Fruit fly (Drosophila melanogaster) whole organism, embryonic: ENCODE data around the gene Clc.
A peak's percentile ranks its signal among the peaks of the same experiment; 100 is the strongest.

Source experiments
- Atf3 ChIP-seq: fragments of 200-800 bp; sonication (Bioruptor generic); optimal IDR thresholded peaks from 3 replicates; lab custom pipeline; 2016; ENCODE audit warnings: missing biosample characterization, missing genetic modification characterization
- BtbVII ChIP-seq: fragments of 200-800 bp; sonication (Bioruptor generic); optimal IDR thresholded peaks from 3 replicates; lab custom pipeline; 2017; ENCODE audit warnings: missing biosample characterization, mild to moderate bottlenecking, missing genetic modification characterization
- CG10209 ChIP-seq: fragments of 200-800 bp; sonication (Bioruptor generic); optimal IDR thresholded peaks from 3 replicates; lab custom pipeline; 2017; ENCODE audit warnings: missing biosample characterization, mild to moderate bottlenecking, missing genetic modification characterization, missing genetic modification reagents
- CG11695 ChIP-seq: fragments of 200-800 bp; sonication (Bioruptor generic); IDR thresholded peaks from 3 replicates; pipeline ENCODE4 v1.3.6; 2022; ENCODE audit warnings: missing biosample characterization, missing genetic modification characterization
- CG12104 ChIP-seq: fragments of 200-800 bp; sonication (Bioruptor generic); optimal IDR thresholded peaks from 3 replicates; lab custom pipeline; 2016; ENCODE audit warnings: missing biosample characterization, missing genetic modification characterization
- CG12391 ChIP-seq: fragments of 200-800 bp; sonication (Bioruptor generic); optimal IDR thresholded peaks from 3 replicates; lab custom pipeline; 2018; ENCODE audit warnings: missing biosample characterization, mild to moderate bottlenecking, missing genetic modification characterization, moderate library complexity
- CG12659 ChIP-seq: fragments of 200-800 bp; sonication (Bioruptor generic); optimal IDR thresholded peaks from 3 replicates; lab custom pipeline; 2017; ENCODE audit warnings: mild to moderate bottlenecking, missing biosample characterization, missing genetic modification reagents, missing genetic modification characterization
- CG13424 ChIP-seq: fragments of 200-800 bp; sonication (Bioruptor generic); optimal IDR thresholded peaks from 2 replicates; lab custom pipeline; 2019; ENCODE audit warnings: missing biosample characterization, mild to moderate bottlenecking, missing genetic modification characterization, moderate library complexity
- CG15011 ChIP-seq: fragments of 200-800 bp; sonication (Bioruptor generic); optimal IDR thresholded peaks from 3 replicates; lab custom pipeline; 2018; ENCODE audit warnings: missing biosample characterization, mild to moderate bottlenecking, missing genetic modification characterization
- CG1647 ChIP-seq: fragments of 200-800 bp; sonication (Bioruptor generic); optimal IDR thresholded peaks from 3 replicates; lab custom pipeline; 2016; ENCODE audit warnings: missing biosample characterization, missing genetic modification characterization
- CG17361 ChIP-seq: fragments of 200-800 bp; sonication (Bioruptor generic); IDR thresholded peaks from 3 replicates; pipeline ENCODE4 v1.3.6; 2022; ENCODE audit warnings: missing biosample characterization, missing genetic modification characterization
- CG17385 ChIP-seq: fragments of 200-800 bp; sonication (Bioruptor generic); optimal IDR thresholded peaks from 3 replicates; lab custom pipeline; 2018; ENCODE audit warnings: missing biosample characterization, mild to moderate bottlenecking, missing genetic modification characterization
- CG18619 ChIP-seq: fragments of 200-800 bp; sonication (Bioruptor generic); optimal IDR thresholded peaks from 3 replicates; lab custom pipeline; 2017; ENCODE audit warnings: missing biosample characterization, mild to moderate bottlenecking, missing genetic modification characterization
- CG18764 ChIP-seq: fragments of 200-800 bp; sonication (Bioruptor generic); optimal IDR thresholded peaks from 3 replicates; lab custom pipeline; 2016; ENCODE audit warnings: missing biosample characterization, missing genetic modification characterization
- CG2678 ChIP-seq: fragments of 200-800 bp; sonication (Bioruptor generic); optimal IDR thresholded peaks from 3 replicates; lab custom pipeline; 2019; ENCODE audit warnings: missing biosample characterization, mild to moderate bottlenecking, missing genetic modification characterization, moderate library complexity
- CG30431 ChIP-seq: fragments of 200-800 bp; sonication (Bioruptor generic); optimal IDR thresholded peaks from 2 replicates; lab custom pipeline; 2017; ENCODE audit warnings: missing biosample characterization, missing genetic modification characterization
- CG3281 ChIP-seq: fragments of 200-800 bp; sonication (Bioruptor generic); optimal IDR thresholded peaks from 3 replicates; lab custom pipeline; 2017; ENCODE audit warnings: missing biosample characterization, mild to moderate bottlenecking, missing genetic modification characterization
- CG34376 ChIP-seq: fragments of 200-800 bp; sonication (Bioruptor generic); optimal IDR thresholded peaks from 2 replicates; lab custom pipeline; 2018; ENCODE audit warnings: missing biosample characterization, mild to moderate bottlenecking, missing genetic modification characterization
- CG34422 ChIP-seq: fragments of 200-800 bp; sonication (Bioruptor generic); IDR thresholded peaks from 3 replicates; pipeline ENCODE4 v1.3.6; 2022; ENCODE audit warnings: missing biosample characterization, missing genetic modification characterization
- CG8924 ChIP-seq: fragments of 200-800 bp; optimal IDR thresholded peaks from 3 replicates; lab custom pipeline; 2019; ENCODE audit warnings: missing biosample characterization, mild to moderate bottlenecking, missing genetic modification characterization, moderate library complexity
- CG9727 ChIP-seq: fragments of 200-800 bp; sonication (Bioruptor generic); optimal IDR thresholded peaks from 3 replicates; lab custom pipeline; 2017; ENCODE audit warnings: missing biosample characterization, mild to moderate bottlenecking, missing genetic modification characterization
- CoRest ChIP-seq: fragments of 200-800 bp; sonication (Bioruptor generic); optimal IDR thresholded peaks from 3 replicates; lab custom pipeline; 2018; ENCODE audit warnings: missing biosample characterization, mild to moderate bottlenecking, missing genetic modification characterization, moderate library complexity
- D19B ChIP-seq: fragments of 200-800 bp; sonication (Bioruptor generic); optimal IDR thresholded peaks from 2 replicates; lab custom pipeline; 2017; ENCODE audit warnings: missing biosample characterization, mild to moderate bottlenecking, missing genetic modification characterization
- Ets97D ChIP-seq: fragments of 200-800 bp; sonication (Bioruptor generic); optimal IDR thresholded peaks from 3 replicates; lab custom pipeline; 2016; ENCODE audit warnings: missing biosample characterization, missing genetic modification characterization
- Fer1 ChIP-seq: fragments of 200-800 bp; sonication (Bioruptor generic); optimal IDR thresholded peaks from 2 replicates; lab custom pipeline; 2017; ENCODE audit warnings: missing biosample characterization, mild to moderate bottlenecking, missing genetic modification characterization
- HHEX ChIP-seq: fragments of 200-800 bp; sonication (Bioruptor generic); optimal IDR thresholded peaks from 3 replicates; lab custom pipeline; 2017; ENCODE audit warnings: missing biosample characterization, mild to moderate bottlenecking, missing genetic modification characterization, missing genetic modification reagents
- Hand ChIP-seq: fragments of 200-800 bp; sonication (Bioruptor generic); optimal IDR thresholded peaks from 2 replicates; lab custom pipeline; 2017; ENCODE audit warnings: mild to moderate bottlenecking, missing biosample characterization, missing genetic modification reagents, missing genetic modification characterization
- Hmx ChIP-seq: fragments of 200-800 bp; sonication (Bioruptor generic); optimal IDR thresholded peaks from 2 replicates; lab custom pipeline; 2016; ENCODE audit warnings: missing biosample characterization, missing genetic modification characterization
- Oaz ChIP-seq: fragments of 200-800 bp; sonication (Bioruptor generic); IDR thresholded peaks from 2 replicates; pipeline ENCODE4 v1.3.6; 2022; ENCODE audit warnings: missing biosample characterization, missing genetic modification characterization
- Oli ChIP-seq: fragments of 200-800 bp; sonication (Bioruptor generic); optimal IDR thresholded peaks from 2 replicates; lab custom pipeline; 2018; ENCODE audit warnings: missing biosample characterization, mild to moderate bottlenecking, missing genetic modification characterization, moderate library complexity
- Optix ChIP-seq: fragments of 200-800 bp; sonication (Bioruptor generic); IDR thresholded peaks from 3 replicates; pipeline ENCODE4 v1.3.6; 2022; ENCODE audit warnings: missing biosample characterization, missing genetic modification characterization
- PHDP ChIP-seq: fragments of 200-800 bp; sonication (Bioruptor generic); optimal IDR thresholded peaks from 3 replicates; lab custom pipeline; 2018; ENCODE audit warnings: missing biosample characterization, mild to moderate bottlenecking, missing genetic modification characterization, moderate library complexity
- Rfx ChIP-seq: fragments of 200-800 bp; sonication (Bioruptor generic); IDR thresholded peaks from 2 replicates; pipeline ENCODE4 v1.3.6; 2022; ENCODE audit warnings: missing biosample characterization, missing genetic modification characterization
- cato ChIP-seq: fragments of 200-800 bp; sonication (Bioruptor generic); optimal IDR thresholded peaks from 2 replicates; lab custom pipeline; 2016; ENCODE audit warnings: missing biosample characterization, missing genetic modification characterization, borderline replicate concordance
- cwo ChIP-seq: fragments of 200-800 bp; sonication (Bioruptor generic); optimal IDR thresholded peaks from 3 replicates; lab custom pipeline; 2017; ENCODE audit warnings: missing biosample characterization, missing genetic modification characterization, mild to moderate bottlenecking, moderate library complexity, missing genetic modification reagents
- da ChIP-seq: fragments of 200-800 bp; sonication (Bioruptor generic); optimal IDR thresholded peaks from 2 replicates; lab custom pipeline; 2016; ENCODE audit warnings: missing biosample characterization, missing genetic modification characterization
- esg ChIP-seq: fragments of 200-800 bp; sonication (Bioruptor generic); conservative IDR thresholded peaks from 2 replicates; pipeline ENCODE4 v1.3.6; 2022; ENCODE audit warnings: missing biosample characterization, missing genetic modification characterization
- exex ChIP-seq: fragments of 200-800 bp; sonication (Bioruptor generic); optimal IDR thresholded peaks from 4 replicates; lab custom pipeline; 2018; ENCODE audit warnings: missing biosample characterization, mild to moderate bottlenecking, missing genetic modification characterization, moderate library complexity
- gce ChIP-seq: fragments of 200-800 bp; sonication (Bioruptor generic); IDR thresholded peaks from 3 replicates; pipeline ENCODE4 v1.3.6; 2022; ENCODE audit warnings: missing biosample characterization, missing genetic modification characterization
- gem ChIP-seq: fragments of 200-800 bp; sonication (Bioruptor generic); optimal IDR thresholded peaks from 2 replicates; lab custom pipeline; 2019; ENCODE audit warnings: missing biosample characterization, mild to moderate bottlenecking, missing genetic modification characterization, moderate library complexity
- grn ChIP-seq: fragments of 200-800 bp; sonication (Bioruptor generic); optimal IDR thresholded peaks from 3 replicates; lab custom pipeline; 2017; ENCODE audit warnings: missing biosample characterization, missing genetic modification characterization
- hth ChIP-seq: fragments of >200 bp; optimal IDR thresholded peaks from 2 replicates; lab custom pipeline; 2017; ENCODE audit warnings: inconsistent platforms
- kay ChIP-seq: fragments of 200-800 bp; sonication (Bioruptor generic); optimal IDR thresholded peaks from 2 replicates; lab custom pipeline; 2016; ENCODE audit warnings: missing biosample characterization, missing genetic modification characterization
- lab ChIP-seq: fragments of 200-800 bp; sonication (Bioruptor generic); optimal IDR thresholded peaks from 3 replicates; lab custom pipeline; 2017; ENCODE audit warnings: missing biosample characterization, missing genetic modification characterization, mild to moderate bottlenecking, moderate library complexity, missing genetic modification reagents
- lmd ChIP-seq: fragments of 200-800 bp; sonication (Bioruptor generic); IDR thresholded peaks from 2 replicates; pipeline ENCODE4 v1.3.6; 2022; ENCODE audit warnings: missing biosample characterization, missing genetic modification characterization
- row ChIP-seq: fragments of 200-800 bp; sonication (Bioruptor generic); IDR thresholded peaks from 3 replicates; pipeline ENCODE4 v1.3.6; 2022; ENCODE audit warnings: missing biosample characterization, missing genetic modification characterization
- slp2 ChIP-seq: fragments of 200-800 bp; sonication (Bioruptor generic); optimal IDR thresholded peaks from 2 replicates; lab custom pipeline; 2016; ENCODE audit warnings: missing biosample characterization, missing genetic modification characterization
- sob ChIP-seq: fragments of 200-800 bp; sonication (Bioruptor generic); IDR thresholded peaks from 2 replicates; pipeline ENCODE4 v1.3.6; 2022; ENCODE audit warnings: missing biosample characterization, missing genetic modification characterization
- sr ChIP-seq: fragments of 200-800 bp; sonication (Bioruptor generic); IDR thresholded peaks from 3 replicates; pipeline ENCODE4 v1.3.6; 2022; ENCODE audit warnings: missing biosample characterization, missing genetic modification characterization
- sug ChIP-seq: fragments of 200-800 bp; optimal IDR thresholded peaks from 2 replicates; lab custom pipeline; 2019; ENCODE audit warnings: missing biosample characterization, mild to moderate bottlenecking, missing genetic modification characterization, moderate library complexity
- wor ChIP-seq: fragments of 200-800 bp; sonication (Bioruptor generic); IDR thresholded peaks from 2 replicates; pipeline ENCODE4 v1.3.6; 2022; ENCODE audit warnings: missing biosample characterization, missing genetic modification characterization

Clc gene

DNA sequence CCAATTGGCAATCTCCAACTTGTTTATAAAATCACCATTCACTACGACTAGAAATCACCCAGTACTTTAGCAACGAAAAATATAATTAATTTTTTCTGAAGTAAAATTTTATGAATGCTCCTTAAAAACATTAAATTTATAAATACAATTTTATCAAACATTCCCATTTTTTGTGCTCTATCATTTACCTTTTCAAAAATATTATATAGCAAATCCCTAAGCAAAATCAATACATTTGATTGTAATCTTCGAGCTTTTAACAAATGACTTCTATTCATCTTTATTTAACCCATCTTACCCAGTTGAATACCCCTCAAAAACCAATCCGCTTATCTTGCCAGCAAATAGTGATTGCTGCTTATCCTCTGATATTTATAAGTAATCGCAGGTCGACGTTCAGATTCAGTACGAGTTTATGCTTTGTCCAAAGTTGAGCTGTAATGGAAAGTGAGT is 19.4 kb upstream of the Clc start, which contains the start of gene CG17145 (continued):
- no peak for TF ChIP-seq hth (lab: Kevin White, UChicago)
- no peak for TF ChIP-seq CG15011 (GFP tag; lab: Kevin White, UChicago)
- TF ChIP-seq PHDP (tag; lab: Kevin White, UChicago): peak; percentile 47
- TF ChIP-seq BtbVII (GFP tag; lab: Kevin White, UChicago): peak; percentile 6
- peak; percentile 50 for TF ChIP-seq grn (GFP tag; lab: Kevin White, UChicago)
- TF ChIP-seq gem: peak; percentile 60
- peak; percentile 26 for TF ChIP-seq HHEX (GFP tag; lab: Kevin White, UChicago)
- no peak for TF ChIP-seq Hmx (GFP tag; lab: Kevin White, UChicago)
- TF ChIP-seq CG2678: peak; percentile 63
- peak; percentile 68 for TF ChIP-seq lab
- peak; percentile 39 for TF ChIP-seq CG17385 (GFP tag; lab: Kevin White, UChicago)
- TF ChIP-seq CG3281: peak; percentile 68
- no peak for TF ChIP-seq esg (GFP tag; lab: Robert Waterston, UW)
- no peak for TF ChIP-seq CG1647 (GFP tag; lab: Kevin White, UChicago)
- TF ChIP-seq CG17361 (GFP tag; lab: Robert Waterston, UW): no peak
- peak; percentile 60 for TF ChIP-seq exex
- TF ChIP-seq Rfx (GFP tag; lab: Robert Waterston, UW): 0 out of 2 replicates have a peak, but pooled peaks have one; percentile 28
- peak; percentile 56 for TF ChIP-seq cwo
- no peak for TF ChIP-seq sr (GFP tag; lab: Robert Waterston, UW)
- no peak for TF ChIP-seq cato (GFP tag; lab: Kevin White, UChicago)
- no peak for TF ChIP-seq slp2
- peak; percentile 9 for TF ChIP-seq CG12391
- TF ChIP-seq lmd (GFP tag; lab: Robert Waterston, UW): peak; percentile 5; the same call in 1 of the 2 replicates
- TF ChIP-seq CG12659 (GFP tag; lab: Kevin White, UChicago): peak; percentile 38
- TF ChIP-seq CG10209 (GFP tag; lab: Kevin White, UChicago): peak; percentile 24
- TF ChIP-seq CoRest: peak; percentile 52
- no peak for TF ChIP-seq CG34422
- TF ChIP-seq CG30431 (GFP tag; lab: Kevin White, UChicago): no peak
- TF ChIP-seq Oaz (GFP tag; lab: Robert Waterston, UW): no peak
- TF ChIP-seq row (GFP tag; lab: Robert Waterston, UW): peak; percentile 51; the same call in 2 of the 3 replicates
- TF ChIP-seq Atf3 (GFP tag; lab: Kevin White, UChicago): no peak
- TF ChIP-seq CG18764 (GFP tag; lab: Kevin White, UChicago): no peak
- 0 out of 3 replicates have a peak, but pooled peaks have one; percentile 11 for TF ChIP-seq CG11695 (GFP tag; lab: Robert Waterston, UW)
- TF ChIP-seq CG12104: peak; percentile 15
- peak; percentile 40 for TF ChIP-seq CG34376
- TF ChIP-seq da (GFP tag; lab: Kevin White, UChicago): no peak
- peak; percentile 49 for TF ChIP-seq Fer1
- TF ChIP-seq Oli (tag; lab: Kevin White, UChicago): peak; percentile 18
- TF ChIP-seq sug (tag; lab: Kevin White, UChicago): peak; percentile 46
- peak; percentile 30 for TF ChIP-seq CG8924
- TF ChIP-seq Hand (GFP tag; lab: Kevin White, UChicago): peak; percentile 50
- TF ChIP-seq CG18619 (GFP tag; lab: Kevin White, UChicago): peak; percentile 4
- TF ChIP-seq kay (GFP tag; lab: Kevin White, UChicago): no peak
- peak; percentile 7 for TF ChIP-seq CG9727 (GFP tag; lab: Kevin White, UChicago)
- TF ChIP-seq gce: no peak
- TF ChIP-seq D19B (GFP tag; lab: Kevin White, UChicago): peak; percentile 96
- TF ChIP-seq CG13424 (tag; lab: Kevin White, UChicago): peak; percentile 42
- TF ChIP-seq Ets97D (GFP tag; lab: Kevin White, UChicago): no peak
- TF ChIP-seq Optix: no peak
- no peak for TF ChIP-seq wor (GFP tag; lab: Robert Waterston, UW)
- no peak for TF ChIP-seq sob (GFP tag; lab: Robert Waterston, UW)
